Worm (Caenorhabditis elegans) whole organism, midembryonic: ENCODE data around the gene B0238.12.

Experiments used
- T22C8.4 ChIP-seq: fragments of 200-800 bp; sonication (Bioruptor generic); IDR thresholded peaks from 2 replicates; pipeline ENCODE4 v1.3.6; 2022; ENCODE audit warnings: missing genetic modification characterization, missing compliant biosample characterization
- cog-1 ChIP-seq: sonication (generic microtip); optimal IDR thresholded peaks from 2 replicates; lab custom pipeline; 2016; ENCODE audit warnings: missing genetic modification characterization, missing compliant biosample characterization
- flt-1 ChIP-seq: fragments of 200-800 bp; sonication (Bioruptor generic); IDR thresholded peaks from 2 replicates; pipeline ENCODE4 v1.3.6; 2022; ENCODE audit warnings: missing genetic modification characterization, missing compliant biosample characterization
- med-1 ChIP-seq: sonication (generic microtip); optimal IDR thresholded peaks from 2 replicates; lab custom pipeline; 2017; ENCODE audit warnings: missing genetic modification characterization, mild to moderate bottlenecking, missing compliant biosample characterization, antibody characterized with exemption, missing genetic modification reagents; ENCODE audit not compliant: insufficient read depth
- ref-1 ChIP-seq: fragments of 200-800 bp; sonication (Bioruptor generic); conservative IDR thresholded peaks from 2 replicates; pipeline ENCODE4 v1.3.6; 2022; ENCODE audit warnings: missing genetic modification reagents, missing genetic modification characterization, missing compliant biosample characterization
- tab-1 ChIP-seq: fragments of 200-800 bp; sonication (Bioruptor generic); IDR thresholded peaks from 2 replicates; pipeline ENCODE4 v1.3.6; 2022; ENCODE audit warnings: missing genetic modification characterization, missing compliant biosample characterization
- ztf-23 ChIP-seq: fragments of 200-800 bp; sonication (Bioruptor generic); IDR thresholded peaks from 2 replicates; pipeline ENCODE4 v1.3.6; 2022; ENCODE audit warnings: missing genetic modification reagents, missing genetic modification characterization, missing compliant biosample characterization
- ztf-29 ChIP-seq: fragments of 200-800 bp; sonication (Bioruptor generic); IDR thresholded peaks from 2 replicates; pipeline ENCODE4 v1.3.6; 2022; ENCODE audit warnings: missing genetic modification reagents, missing genetic modification characterization, missing compliant biosample characterization

ce11 chrV:5288676-5289075, 23.0 kb downstream of the B0238.12 start:
- TF ChIP-seq flt-1 (no peak), tab-1 (GFP tag; lab: Robert Waterston, UW) (no peak), ref-1 (GFP tag; lab: Robert Waterston, UW) (no peak), cog-1 (tag; lab: Kevin White, UChicago) (no peak), med-1 (no peak), ztf-23 (GFP tag; lab: Robert Waterston, UW) (no peak), T22C8.4 (no peak), ztf-29 (GFP tag; lab: Robert Waterston, UW) (no peak)
